Fruit fly (Drosophila melanogaster) whole organism, embryonic: ENCODE results near the gene trio.

Experiments
- ATbp ChIP-seq: fragments of 200-800 bp; sonication (Bioruptor generic); optimal IDR thresholded peaks from 2 replicates; lab custom pipeline; 2017; ENCODE audit warnings: missing biosample characterization, mild to moderate bottlenecking, missing genetic modification characterization, missing genetic modification reagents
- Blimp-1 ChIP-seq: fragments of 200-800 bp; sonication (Bioruptor generic); optimal IDR thresholded peaks from 3 replicates; lab custom pipeline; 2018; ENCODE audit warnings: missing biosample characterization, missing genetic modification characterization, mild to moderate bottlenecking, moderate library complexity, missing genetic modification reagents
- Bteb2 ChIP-seq: fragments of 200-800 bp; sonication (Bioruptor generic); optimal IDR thresholded peaks from 2 replicates; lab custom pipeline; 2016; ENCODE audit warnings: missing biosample characterization, missing genetic modification characterization
- CG11093 ChIP-seq: fragments of 200-800 bp; sonication (Bioruptor generic); IDR thresholded peaks from 3 replicates; pipeline ENCODE4 v1.3.6; 2022; ENCODE audit warnings: missing biosample characterization, missing genetic modification characterization
- CG12071 ChIP-seq: fragments of 200-800 bp; sonication (Bioruptor generic); optimal IDR thresholded peaks from 3 replicates; lab custom pipeline; 2018; ENCODE audit warnings: missing biosample characterization, mild to moderate bottlenecking, missing genetic modification characterization
- CG15011 ChIP-seq: fragments of 200-800 bp; sonication (Bioruptor generic); optimal IDR thresholded peaks from 3 replicates; lab custom pipeline; 2018; ENCODE audit warnings: missing biosample characterization, mild to moderate bottlenecking, missing genetic modification characterization
- CG15514 ChIP-seq: fragments of 200-800 bp; sonication (Bioruptor generic); optimal IDR thresholded peaks from 3 replicates; lab custom pipeline; 2017; ENCODE audit warnings: missing biosample characterization, missing genetic modification characterization, mild to moderate bottlenecking, moderate library complexity, missing genetic modification reagents
- CG1792 ChIP-seq: fragments of 200-800 bp; sonication (Bioruptor generic); optimal IDR thresholded peaks from 2 replicates; lab custom pipeline; 2016; ENCODE audit warnings: missing biosample characterization, missing genetic modification characterization
- CG30403 ChIP-seq: fragments of 200-800 bp; sonication (Bioruptor generic); optimal IDR thresholded peaks from 3 replicates; lab custom pipeline; 2016; ENCODE audit warnings: missing biosample characterization, missing genetic modification characterization
- CG6813 ChIP-seq: fragments of 200-800 bp; sonication (Bioruptor generic); optimal IDR thresholded peaks from 2 replicates; lab custom pipeline; 2017; ENCODE audit warnings: missing biosample characterization, missing genetic modification characterization, mild to moderate bottlenecking, moderate library complexity, missing genetic modification reagents
- CG7357 ChIP-seq: fragments of 200-800 bp; sonication (Bioruptor generic); IDR thresholded peaks from 3 replicates; pipeline ENCODE4 v1.3.6; 2022; ENCODE audit warnings: missing biosample characterization, missing genetic modification characterization
- CG7556 ChIP-seq: fragments of 200-800 bp; sonication (Bioruptor generic); optimal IDR thresholded peaks from 2 replicates; lab custom pipeline; 2017; ENCODE audit warnings: missing biosample characterization, mild to moderate bottlenecking, missing genetic modification characterization
- CG8944 ChIP-seq: fragments of 200-800 bp; sonication (Bioruptor generic); optimal IDR thresholded peaks from 3 replicates; lab custom pipeline; 2016; ENCODE audit warnings: missing biosample characterization, missing genetic modification characterization
- D ChIP-seq, 2 experiments: fragments of 200-800 bp in 1 of 2; fragments of >200 bp in 1 of 2; sonication (Bioruptor generic) in 1 of 2; optimal IDR thresholded peaks; 2 replicates in 1 of 2; 3 replicates in 1 of 2; lab custom pipeline; 2017; ENCODE audit warnings: mild to moderate bottlenecking in 1 of 2, missing biosample characterization in 1 of 2, missing genetic modification characterization in 1 of 2, missing genetic modification reagents in 1 of 2
- Deaf1 ChIP-seq: fragments of 200-800 bp; optimal IDR thresholded peaks from 3 replicates; lab custom pipeline; 2019; ENCODE audit warnings: missing biosample characterization, mild to moderate bottlenecking, missing genetic modification characterization, moderate library complexity
- Dip3 ChIP-seq: fragments of 200-800 bp; sonication (Bioruptor generic); optimal IDR thresholded peaks from 3 replicates; lab custom pipeline; 2016; ENCODE audit warnings: missing biosample characterization, missing genetic modification characterization
- Gsc ChIP-seq: fragments of 200-800 bp; sonication (Bioruptor generic); IDR thresholded peaks from 2 replicates; pipeline ENCODE4 v1.3.6; 2022; ENCODE audit warnings: missing biosample characterization, missing genetic modification characterization
- HHEX ChIP-seq: fragments of 200-800 bp; sonication (Bioruptor generic); optimal IDR thresholded peaks from 3 replicates; lab custom pipeline; 2017; ENCODE audit warnings: missing biosample characterization, mild to moderate bottlenecking, missing genetic modification characterization, missing genetic modification reagents
- Meics ChIP-seq: fragments of 200-800 bp; sonication (Bioruptor generic); optimal IDR thresholded peaks from 2 replicates; lab custom pipeline; 2017; ENCODE audit warnings: missing biosample characterization, mild to moderate bottlenecking, missing genetic modification characterization
- NC2β ChIP-seq: fragments of 200-800 bp; sonication (Bioruptor generic); optimal IDR thresholded peaks from 2 replicates; lab custom pipeline; 2016; ENCODE audit warnings: missing biosample characterization, missing genetic modification characterization
- Nf-YB ChIP-seq: fragments of 200-800 bp; sonication (Bioruptor generic); optimal IDR thresholded peaks from 3 replicates; lab custom pipeline; 2019; ENCODE audit warnings: missing biosample characterization, mild to moderate bottlenecking, missing genetic modification characterization, moderate library complexity
- Oli ChIP-seq: fragments of 200-800 bp; sonication (Bioruptor generic); optimal IDR thresholded peaks from 2 replicates; lab custom pipeline; 2018; ENCODE audit warnings: missing biosample characterization, mild to moderate bottlenecking, missing genetic modification characterization, moderate library complexity
- Ptx1 ChIP-seq: fragments of 200-800 bp; sonication (Bioruptor generic); IDR thresholded peaks from 2 replicates; pipeline ENCODE4 v1.3.6; 2022; ENCODE audit warnings: missing biosample characterization, missing genetic modification characterization
- Ravus ChIP-seq: fragments of 200-800 bp; sonication (Bioruptor generic); IDR thresholded peaks from 2 replicates; pipeline ENCODE4 v1.3.6; 2022; ENCODE audit warnings: missing biosample characterization, missing genetic modification characterization
- Six4 ChIP-seq: fragments of 200-800 bp; sonication (Bioruptor generic); optimal IDR thresholded peaks from 2 replicates; lab custom pipeline; 2016; ENCODE audit warnings: missing biosample characterization, missing genetic modification characterization
- amos ChIP-seq: fragments of 200-800 bp; sonication (Bioruptor generic); IDR thresholded peaks from 2 replicates; pipeline ENCODE4 v1.3.6; 2022; ENCODE audit warnings: missing biosample characterization, missing genetic modification characterization; ENCODE audit not compliant: partially characterized antibody
- dimm ChIP-seq: fragments of 200-800 bp; sonication (Bioruptor generic); IDR thresholded peaks from 2 replicates; pipeline ENCODE4 v1.3.6; 2022; ENCODE audit warnings: missing biosample characterization, missing genetic modification characterization
- dm ChIP-seq: fragments of 200-800 bp; sonication (Bioruptor generic); optimal IDR thresholded peaks from 3 replicates; lab custom pipeline; 2016; ENCODE audit warnings: missing biosample characterization, missing genetic modification characterization
- fd102C ChIP-seq: fragments of 200-800 bp; sonication (Bioruptor generic); optimal IDR thresholded peaks from 2 replicates; lab custom pipeline; 2018; ENCODE audit warnings: missing biosample characterization, mild to moderate bottlenecking, missing genetic modification characterization, moderate library complexity
- gro ChIP-seq: fragments of 200-800 bp; sonication (Bioruptor generic); optimal IDR thresholded peaks from 2 replicates; lab custom pipeline; 2016; ENCODE audit warnings: missing biosample characterization, missing genetic modification characterization
- h ChIP-seq: fragments of >200 bp; optimal IDR thresholded peaks from 2 replicates; lab custom pipeline; 2017
- ham ChIP-seq: fragments of 200-800 bp; sonication (Bioruptor generic); IDR thresholded peaks from 2 replicates; pipeline ENCODE4 v1.3.6; 2022; ENCODE audit warnings: missing biosample characterization, missing genetic modification characterization
- hth ChIP-seq: fragments of >200 bp; optimal IDR thresholded peaks from 2 replicates; lab custom pipeline; 2017; ENCODE audit warnings: inconsistent platforms
- jing ChIP-seq: fragments of 200-800 bp; sonication (Bioruptor generic); optimal IDR thresholded peaks from 2 replicates; lab custom pipeline; 2018; ENCODE audit warnings: missing biosample characterization, mild to moderate bottlenecking, missing genetic modification characterization
- ken ChIP-seq: fragments of 200-800 bp; sonication (Bioruptor generic); IDR thresholded peaks from 3 replicates; pipeline ENCODE4 v1.3.6; 2022; ENCODE audit warnings: missing biosample characterization, missing genetic modification characterization
- kni ChIP-seq: fragments of 200-800 bp; sonication (Bioruptor generic); optimal IDR thresholded peaks from 3 replicates; lab custom pipeline; 2017; ENCODE audit warnings: mild to moderate bottlenecking, missing biosample characterization, missing genetic modification reagents, missing genetic modification characterization
- mam ChIP-seq: fragments of 200-800 bp; sonication (Bioruptor generic); optimal IDR thresholded peaks from 3 replicates; lab custom pipeline; 2016; ENCODE audit warnings: missing biosample characterization, missing genetic modification characterization
- otp ChIP-seq: fragments of 200-800 bp; sonication (Bioruptor generic); IDR thresholded peaks from 3 replicates; pipeline ENCODE4, ENCODE4 v1.3.6; 2022; ENCODE audit warnings: missing biosample characterization, missing genetic modification characterization
- pb ChIP-seq: fragments of 200-800 bp; sonication (Bioruptor generic); optimal IDR thresholded peaks from 3 replicates; lab custom pipeline; 2016; ENCODE audit warnings: missing biosample characterization, missing genetic modification characterization
- pnt ChIP-seq: fragments of 200-800 bp; sonication (Bioruptor generic); optimal IDR thresholded peaks from 3 replicates; lab custom pipeline; 2016; ENCODE audit warnings: missing biosample characterization, missing genetic modification characterization
- pum ChIP-seq: fragments of 200-800 bp; sonication (Bioruptor generic); optimal IDR thresholded peaks from 2 replicates; lab custom pipeline; 2016; ENCODE audit warnings: missing biosample characterization, missing genetic modification characterization
- ro ChIP-seq: fragments of 200-800 bp; sonication (Bioruptor generic); IDR thresholded peaks from 2 replicates; pipeline ENCODE4 v1.3.6; 2022; ENCODE audit warnings: missing biosample characterization, missing genetic modification characterization
- scrt ChIP-seq: fragments of 200-800 bp; sonication (Bioruptor generic); optimal IDR thresholded peaks from 2 replicates; lab custom pipeline; 2018; ENCODE audit warnings: missing biosample characterization, mild to moderate bottlenecking, missing genetic modification characterization, moderate library complexity
- sima ChIP-seq: fragments of 200-800 bp; sonication (Bioruptor generic); optimal IDR thresholded peaks from 2 replicates; lab custom pipeline; 2016; ENCODE audit warnings: missing biosample characterization, missing genetic modification characterization
- slbo ChIP-seq: fragments of 200-800 bp; sonication (Bioruptor generic); IDR thresholded peaks from 2 replicates; pipeline ENCODE4 v1.3.6; 2022; ENCODE audit warnings: missing biosample characterization, missing genetic modification characterization
- stc ChIP-seq: fragments of 200-800 bp; sonication (Bioruptor generic); IDR thresholded peaks from 2 replicates; pipeline ENCODE4 v1.3.6; 2022; ENCODE audit warnings: missing biosample characterization, missing genetic modification characterization
- stwl ChIP-seq: fragments of 200-800 bp; sonication (Bioruptor generic); optimal IDR thresholded peaks from 3 replicates; lab custom pipeline; 2018; ENCODE audit warnings: missing biosample characterization, mild to moderate bottlenecking, missing genetic modification characterization, moderate library complexity
- tgo ChIP-seq: fragments of 200-800 bp; sonication (Bioruptor generic); IDR thresholded peaks from 3 replicates; pipeline ENCODE4 v1.3.6; 2022; ENCODE audit warnings: missing biosample characterization, missing genetic modification characterization
- tna ChIP-seq: fragments of 200-800 bp; sonication (Bioruptor generic); IDR thresholded peaks from 2 replicates; pipeline ENCODE4 v1.3.6; 2022; ENCODE audit warnings: missing biosample characterization, missing genetic modification characterization; ENCODE audit not compliant: partially characterized antibody
- tx ChIP-seq: fragments of 200-800 bp; sonication (Bioruptor generic); optimal IDR thresholded peaks from 2 replicates; lab custom pipeline; 2016; ENCODE audit warnings: missing biosample characterization, missing genetic modification characterization
- zfh2 ChIP-seq: fragments of 200-800 bp; sonication (Bioruptor generic); optimal IDR thresholded peaks from 2 replicates; lab custom pipeline; 2016; ENCODE audit warnings: missing biosample characterization, missing genetic modification characterization

The trio gene

DNA sequence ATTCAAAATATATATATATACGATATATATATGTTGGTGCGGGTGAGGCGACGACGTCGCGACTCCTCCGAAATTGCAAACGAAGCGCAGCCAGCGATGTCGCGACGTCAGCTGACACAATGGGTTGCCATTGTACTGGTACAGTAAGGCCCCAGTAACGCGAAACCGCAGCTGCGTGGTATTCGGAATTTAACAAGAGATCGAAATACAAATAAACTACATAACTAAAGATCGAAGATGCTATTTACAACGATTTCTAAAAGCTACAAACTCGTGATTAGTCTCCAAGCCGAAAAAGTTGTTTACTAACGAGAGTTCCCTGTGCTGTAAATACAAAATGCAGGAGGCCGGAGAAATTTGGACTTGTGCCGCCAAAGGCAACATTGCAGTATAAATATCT lies 2.1 kb downstream of the trio start (continued):
- TF ChIP-seq Oli (tag; lab: Kevin White, UChicago) (peak; percentile 82), Ptx1 (GFP tag; lab: Robert Waterston, UW) (peak; percentile 79), zfh2 (peak; percentile 19), ATbp (peak; percentile 78), mam (peak; percentile 58), otp (GFP tag; lab: Robert Waterston, UW) (peak; percentile 89), CG6813 (peak; percentile 58), D (optimal IDR thresholded peaks at IDR 0.05; lab: Kevin White, UChicago) (no peak), D (GFP tag; optimal IDR thresholded peaks at IDR 0.05; lab: Kevin White, UChicago) (peak; percentile 72), Ravus (GFP tag; lab: Robert Waterston, UW) (peak; percentile 25), kni (GFP tag; lab: Kevin White, UChicago) (no peak), Deaf1 (tag; lab: Kevin White, UChicago) (peak; percentile 20), CG7357 (GFP tag; lab: Robert Waterston, UW) (peak; percentile 38; the same call in 1 of the 3 replicates), CG30403 (GFP tag; lab: Kevin White, UChicago) (peak; percentile 70), Gsc (GFP tag; lab: Robert Waterston, UW) (peak; percentile 51; the same call in 1 of the 2 replicates), CG11093 (peak; percentile 71; the same call in 2 of the 3 replicates), tgo (GFP tag; lab: Robert Waterston, UW) (peak; percentile 60), Meics (GFP tag; lab: Kevin White, UChicago) (peak; percentile 24), fd102C (GFP tag; lab: Kevin White, UChicago) (no peak), sima (GFP tag; lab: Kevin White, UChicago) (no peak), Dip3 (peak; percentile 9), Bteb2 (GFP tag; lab: Kevin White, UChicago) (peak; percentile 12), dimm (GFP tag; lab: Robert Waterston, UW) (peak; percentile 73), stwl (tag; lab: Kevin White, UChicago) (no peak), CG8944 (GFP tag; lab: Kevin White, UChicago) (peak; percentile 68), Six4 (GFP tag; lab: Kevin White, UChicago) (peak; percentile 37), scrt (peak; percentile 16), h (no peak), Blimp-1 (GFP tag; lab: Kevin White, UChicago) (peak; percentile 82), stc (peak; percentile 69), CG12071 (GFP tag; lab: Kevin White, UChicago) (peak; percentile 65), slbo (GFP tag; lab: Robert Waterston, UW) (peak; percentile 63), ham (no peak), pum (peak; percentile 55), Nf-YB (peak; percentile 17), CG7556 (GFP tag; lab: Kevin White, UChicago) (peak; percentile 41), tx (GFP tag; lab: Kevin White, UChicago) (peak; percentile 3), NC2β (peak; percentile 75), CG15514 (GFP tag; lab: Kevin White, UChicago) (no peak), CG1792 (GFP tag; lab: Kevin White, UChicago) (peak; percentile 33), pnt (GFP tag; lab: Kevin White, UChicago) (peak; percentile 41), pb (GFP tag; lab: Kevin White, UChicago) (no peak), gro (GFP tag; lab: Kevin White, UChicago) (no peak), HHEX (GFP tag; lab: Kevin White, UChicago) (peak; percentile 63), CG15011 (GFP tag; lab: Kevin White, UChicago) (no peak), dm (GFP tag; lab: Kevin White, UChicago) (no peak), hth (lab: Kevin White, UChicago) (no peak), amos (GFP tag; lab: Robert Waterston, UW) (no peak), jing (GFP tag; lab: Kevin White, UChicago) (peak; percentile 76), ro (GFP tag; lab: Robert Waterston, UW) (peak; percentile 44; the same call in 1 of the 2 replicates), ken (GFP tag; lab: Robert Waterston, UW) (peak; percentile 82; the same call in 2 of the 3 replicates), tna (GFP tag; lab: Robert Waterston, UW) (no peak)
